Worm (Caenorhabditis elegans) whole organism, early embryonic: ENCODE results near the gene C07H4.1.

Experiments
- F13C5.2 ChIP-seq: sonication (generic microtip); optimal IDR thresholded peaks from 2 replicates; lab custom pipeline; 2017; ENCODE audit warnings: mild to moderate bottlenecking, missing genetic modification characterization, inconsistent platforms, missing compliant biosample characterization
- aly-1 ChIP-seq: sonication (generic microtip); optimal IDR thresholded peaks from 2 replicates; lab custom pipeline; 2016; ENCODE audit warnings: missing genetic modification characterization, missing compliant biosample characterization
- ama-1 ChIP-seq: fragments of 150-350 bp; optimal IDR thresholded peaks from 2 replicates; lab custom pipeline; 2014
- ceh-13 ChIP-seq: fragments of 200-800 bp; sonication (Bioruptor generic); optimal IDR thresholded peaks from 2 replicates; lab custom pipeline; 2018; ENCODE audit warnings: mild to moderate bottlenecking, missing genetic modification characterization, missing compliant biosample characterization
- ceh-36 ChIP-seq: sonication (generic microtip); optimal IDR thresholded peaks from 2 replicates; lab custom pipeline; 2016; ENCODE audit warnings: missing genetic modification characterization, inconsistent platforms, missing compliant biosample characterization
- flt-1 ChIP-seq: fragments of 200-800 bp; sonication (Bioruptor generic); IDR thresholded peaks from 2 replicates; pipeline ENCODE4 v1.3.6; 2022; ENCODE audit warnings: missing genetic modification characterization, missing compliant biosample characterization
- hmg-4 ChIP-seq: fragments of 200-800 bp; sonication (Bioruptor generic); optimal IDR thresholded peaks from 2 replicates; lab custom pipeline; 2018; ENCODE audit warnings: mild to moderate bottlenecking, missing genetic modification characterization, missing compliant biosample characterization
- pes-1 ChIP-seq: fragments of 200-800 bp; sonication (Bioruptor generic); IDR thresholded peaks from 2 replicates; pipeline ENCODE4 v1.3.6; 2022; ENCODE audit warnings: missing genetic modification reagents, missing genetic modification characterization, missing compliant biosample characterization
- scrt-1 ChIP-seq: fragments of 200-800 bp; sonication (Bioruptor generic); IDR thresholded peaks from 2 replicates; pipeline ENCODE4 v1.3.6; 2022; ENCODE audit warnings: missing genetic modification characterization, missing compliant biosample characterization
- sea-1 ChIP-seq: fragments of 200-800 bp; sonication (Bioruptor generic); conservative IDR thresholded peaks from 2 replicates; pipeline ENCODE4 v1.3.6; 2022; ENCODE audit warnings: missing genetic modification characterization, missing compliant biosample characterization

DNA sequence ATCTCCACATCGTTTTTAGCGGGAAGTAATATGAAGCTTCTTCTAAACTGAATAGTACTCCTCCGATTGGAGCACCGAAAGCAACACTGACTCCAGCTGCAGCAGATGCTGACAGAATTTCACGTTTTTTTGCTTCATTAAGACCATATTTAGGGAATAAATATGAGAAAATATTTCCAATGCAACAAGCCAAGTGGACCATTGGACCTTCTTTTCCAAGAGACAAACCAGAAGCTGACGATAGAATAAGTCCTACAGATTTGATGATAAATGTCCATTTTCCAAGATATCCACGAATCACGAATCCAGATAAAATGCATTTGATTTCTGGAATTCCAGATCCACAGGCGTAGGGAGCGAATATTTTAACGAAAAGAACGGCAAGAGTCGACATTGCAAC lies 3.8 kb upstream of the C07H4.1 start:
- TF ChIP-seq F13C5.2 (no peak), aly-1 (no peak), ama-1 (lab: Kevin White, UChicago) (no peak), pes-1 (no peak), hmg-4 (GFP tag; lab: Kevin White, UChicago) (no peak), flt-1 (no peak), sea-1 (GFP tag; lab: Robert Waterston, UW) (no peak), ceh-36 (tag; lab: Kevin White, UChicago) (no peak), ceh-13 (GFP tag; lab: Kevin White, UChicago) (no peak), scrt-1 (GFP tag; lab: Robert Waterston, UW) (no peak)
